Worm (Caenorhabditis elegans) whole organism, L1 larva: ENCODE results near the gene drd-1.

Experiments used
- alr-1 ChIP-seq: fragments of 200-800 bp; sonication (Bioruptor generic); optimal IDR thresholded peaks from 2 replicates; lab custom pipeline; 2018; ENCODE audit warnings: borderline replicate concordance, mild to moderate bottlenecking, missing genetic modification characterization, missing compliant biosample characterization
- ama-1 ChIP-seq: fragments of 150-350 bp; optimal IDR thresholded peaks from 2 replicates; lab custom pipeline; 2014
- blmp-1 ChIP-seq: fragments of 150-350 bp; optimal IDR thresholded peaks from 2 replicates; lab custom pipeline; 2014; ENCODE audit warnings: missing biosample characterization, missing genetic modification characterization
- lsy-2 ChIP-seq, 2 experiments: fragments of 150-350 bp; optimal IDR thresholded peaks; 2 replicates each; lab custom pipeline; 2014; ENCODE audit warnings: missing biosample characterization in 2 of 2, missing genetic modification characterization in 2 of 2
- nhr-12 ChIP-seq: sonication (generic microtip); optimal IDR thresholded peaks from 2 replicates; lab custom pipeline; 2017; ENCODE audit warnings: missing biosample characterization, missing genetic modification characterization
- nhr-84 ChIP-seq: sonication (generic microtip); optimal IDR thresholded peaks from 2 replicates; lab custom pipeline; 2017; ENCODE audit warnings: missing biosample characterization, missing genetic modification characterization
- pqm-1 ChIP-seq: sonication (generic microtip); optimal IDR thresholded peaks from 3 replicates; lab custom pipeline; 2017; ENCODE audit warnings: missing biosample characterization, missing genetic modification characterization
- snpc-4 ChIP-seq: fragments of 150-350 bp; optimal IDR thresholded peaks from 2 replicates; lab custom pipeline; 2014; ENCODE audit warnings: missing biosample characterization, missing genetic modification characterization
- zip-4 ChIP-seq: fragments of 200-800 bp; sonication (Bioruptor generic); optimal IDR thresholded peaks from 2 replicates; lab custom pipeline; 2018; ENCODE audit warnings: mild to moderate bottlenecking, missing genetic modification characterization, moderate library complexity, missing compliant biosample characterization
- ztf-4 ChIP-seq: fragments of 150-350 bp; optimal IDR thresholded peaks from 2 replicates; lab custom pipeline; 2014; ENCODE audit warnings: missing biosample characterization, missing genetic modification characterization

DNA sequence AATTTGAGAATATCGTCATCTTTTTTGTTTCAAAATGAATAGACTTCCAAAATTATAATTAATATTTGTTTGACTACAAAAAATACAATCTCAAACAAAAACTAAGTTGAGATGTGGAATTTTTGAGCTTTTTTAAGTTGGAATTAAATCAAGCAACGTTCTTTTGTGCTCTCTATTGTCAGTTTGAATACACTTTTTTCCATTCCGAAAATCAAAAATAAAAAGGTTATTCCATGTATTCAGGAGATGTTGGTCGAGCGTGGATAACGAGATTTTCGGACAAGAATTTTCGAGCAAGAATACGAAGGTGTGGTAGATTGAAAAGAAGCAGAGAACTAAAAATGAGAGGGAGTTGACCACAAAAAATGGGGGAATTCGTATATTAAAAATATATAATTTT is 17.7 kb upstream of the drd-1 start:
- TF ChIP-seq ama-1 (lab: Kevin White, UChicago): no peak
- no peak for TF ChIP-seq nhr-84 (tag; lab: Kevin White, UChicago)
- no peak for TF ChIP-seq pqm-1 (tag; lab: Kevin White, UChicago)
- no peak for TF ChIP-seq lsy-2 (tag; optimal IDR thresholded peaks at IDR 0.05; lab: Kevin White, UChicago)
- no peak for TF ChIP-seq snpc-4 (tag; lab: Kevin White, UChicago)
- no peak for TF ChIP-seq alr-1 (tag; lab: Kevin White, UChicago)
- TF ChIP-seq ztf-4 (tag; lab: Kevin White, UChicago): no peak
- no peak for TF ChIP-seq nhr-12 (tag; lab: Kevin White, UChicago)
- TF ChIP-seq blmp-1 (tag; lab: Kevin White, UChicago): no peak
- TF ChIP-seq zip-4: no peak
